Fruit fly (Drosophila melanogaster): ENCODE data around the gene CG5196.

CG5196 gene

DNA sequence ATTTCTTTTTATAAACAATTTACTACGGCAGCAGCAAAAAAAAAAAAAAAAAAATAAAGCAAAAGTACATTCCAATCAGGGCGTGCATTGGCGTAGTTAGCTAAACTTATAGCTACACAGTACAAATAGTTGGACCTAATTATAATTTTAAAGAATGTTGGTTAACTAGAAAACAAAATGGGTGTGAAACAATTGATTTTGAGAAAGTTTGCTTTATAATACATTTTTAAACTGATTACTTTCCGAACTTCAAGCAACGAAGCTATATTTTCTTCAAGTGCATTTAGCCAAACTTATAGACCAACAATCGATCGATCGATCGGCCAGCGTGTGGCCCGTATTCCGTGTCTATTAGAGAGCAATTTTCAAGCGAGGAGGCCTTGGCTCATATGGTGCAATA lies 43.3 kb downstream of the CG5196 start (continued):
- TF ChIP-seq eg (GFP tag; IDR thresholded peaks at IDR 0.05) (peak; percentile 65; the same call in 1 of the 3 replicates), CG8632 (GFP tag; optimal IDR thresholded peaks at IDR 0.05) (peak; percentile 29), Ets21C (GFP tag; optimal IDR thresholded peaks at IDR 0.05) (no peak), fd59A (GFP tag; optimal IDR thresholded peaks at IDR 0.05) (no peak), Eip78C (GFP tag) (peak; percentile 76), Hr39 (GFP tag; optimal IDR thresholded peaks at IDR 0.05) (no peak), Sox14 (GFP tag; optimal IDR thresholded peaks at IDR 0.05) (no peak), CG3919 (GFP tag; optimal IDR thresholded peaks at IDR 0.05) (peak; percentile 30), achi (GFP tag; optimal IDR thresholded peaks at IDR 0.05) (no peak), CG11902 (GFP tag; optimal IDR thresholded peaks at IDR 0.05) (peak; percentile 24)

DNA sequence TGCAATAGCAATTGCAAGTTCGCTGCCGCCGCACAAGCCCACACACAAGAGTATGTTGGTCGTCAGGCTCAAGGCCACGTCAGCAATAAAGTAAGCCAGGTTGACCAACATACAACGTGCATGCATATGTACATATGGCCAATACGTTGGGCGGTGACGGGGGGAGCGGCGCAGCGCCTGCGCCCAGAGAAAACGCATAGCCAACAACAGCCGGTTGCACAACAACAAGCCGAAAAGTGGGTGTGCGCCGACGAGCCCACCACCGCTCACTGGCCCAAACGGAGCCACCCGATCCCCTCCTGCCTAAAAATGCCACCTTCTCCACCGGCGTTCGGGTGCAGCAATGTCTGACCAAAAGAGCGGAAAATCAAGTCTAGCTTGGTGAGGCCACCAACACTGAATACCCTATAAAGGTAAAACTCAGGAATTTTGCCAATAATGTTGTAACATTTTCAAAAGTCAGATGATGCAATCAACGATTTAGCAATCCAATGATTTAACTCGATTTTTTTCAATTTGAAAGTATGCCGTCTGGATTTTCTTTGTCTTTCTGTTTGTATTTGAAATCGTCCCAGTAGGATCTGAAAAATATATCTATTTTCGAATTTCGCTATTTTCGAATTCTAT lies 43.9 kb downstream of the CG5196 start, which contains the start of gene CG5509:
CG5509 (plus strand) TSS at position 577 of the 627 bp plus-strand sequence.
- peak; percentile 22 for TF ChIP-seq Eip78C (GFP tag)
- TF ChIP-seq Gug (GFP tag; IDR thresholded peaks at IDR 0.05): no peak
- no peak for TF ChIP-seq fkh (GFP tag; optimal IDR thresholded peaks at IDR 0.05)
- peak; percentile 29; the same call in 1 of the 2 replicates for TF ChIP-seq CG15336 (GFP tag; IDR thresholded peaks at IDR 0.05)
- TF ChIP-seq cyc (GFP tag; optimal IDR thresholded peaks at IDR 0.05): no peak
- no peak for TF ChIP-seq acj6 (GFP tag; optimal IDR thresholded peaks at IDR 0.05)
- TF ChIP-seq CG9139 (GFP tag; optimal IDR thresholded peaks at IDR 0.05): no peak
- no peak for TF ChIP-seq CG3919 (GFP tag; optimal IDR thresholded peaks at IDR 0.05)
- no peak for TF ChIP-seq CG6276 (GFP tag; optimal IDR thresholded peaks at IDR 0.05)
- TF ChIP-seq CG34406 (GFP tag; optimal IDR thresholded peaks at IDR 0.05): no peak
- no peak for TF ChIP-seq Eip75B (GFP tag; optimal IDR thresholded peaks at IDR 0.05)
- TF ChIP-seq Ets96B (tag; optimal IDR thresholded peaks at IDR 0.05): no peak
- TF ChIP-seq Lpt (GFP tag; optimal IDR thresholded peaks at IDR 0.05): no peak
- no peak for TF ChIP-seq Smox (GFP tag; optimal IDR thresholded peaks at IDR 0.05)
- no peak for TF ChIP-seq svp (GFP tag)
- no peak for TF ChIP-seq Hr38 (GFP tag; optimal IDR thresholded peaks at IDR 0.05)
- TF ChIP-seq CG10669 (GFP tag; optimal IDR thresholded peaks at IDR 0.05): no peak
- TF ChIP-seq dsx (GFP tag; optimal IDR thresholded peaks at IDR 0.05; ENCODE audit: poor library complexity, severe bottlenecking): peak; percentile 28
- TF ChIP-seq eg (GFP tag; IDR thresholded peaks at IDR 0.05): peak; percentile 52; the same call in 2 of the 3 replicates
- TF ChIP-seq Ets21C (GFP tag; optimal IDR thresholded peaks at IDR 0.05): no peak

DNA sequence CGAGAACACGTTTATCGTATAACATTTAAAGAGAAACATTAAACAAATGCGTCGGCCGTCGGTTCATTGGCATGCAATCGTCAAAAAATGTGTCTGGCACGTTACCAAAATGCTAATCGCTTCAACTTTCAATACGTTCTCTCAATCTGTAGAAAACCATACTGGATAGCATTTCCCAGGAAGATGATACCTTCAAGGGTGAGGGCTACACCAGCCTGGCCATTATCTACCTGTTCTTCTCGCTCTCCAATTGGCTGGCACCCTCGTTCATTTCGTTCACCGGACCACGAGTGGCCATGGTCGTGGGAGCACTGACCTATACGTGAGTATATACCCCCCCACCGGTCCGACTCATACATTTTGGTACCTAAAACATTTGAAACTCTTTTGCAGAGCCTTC lies 46.4 kb downstream of the CG5196 start:
- TF ChIP-seq CG34406 (GFP tag; optimal IDR thresholded peaks at IDR 0.05): no peak
- TF ChIP-seq esn (GFP tag; optimal IDR thresholded peaks at IDR 0.05): no peak
- no peak for TF ChIP-seq Hr38 (GFP tag; optimal IDR thresholded peaks at IDR 0.05)
- TF ChIP-seq eg (GFP tag; IDR thresholded peaks at IDR 0.05): no peak
- no peak for TF ChIP-seq CG6854 (GFP tag; optimal IDR thresholded peaks at IDR 0.05)
- TF ChIP-seq CG16779 (tag; optimal IDR thresholded peaks at IDR 0.05): no peak
- no peak for TF ChIP-seq acj6 (GFP tag; optimal IDR thresholded peaks at IDR 0.05)
- no peak for TF ChIP-seq spab (GFP tag; optimal IDR thresholded peaks at IDR 0.05)
- no peak for TF ChIP-seq Lpt (GFP tag; optimal IDR thresholded peaks at IDR 0.05)
- no peak for TF ChIP-seq dsx (GFP tag; optimal IDR thresholded peaks at IDR 0.05; ENCODE audit: poor library complexity, severe bottlenecking)
- no peak for TF ChIP-seq salr (GFP tag; optimal IDR thresholded peaks at IDR 0.05)
- TF ChIP-seq cyc (GFP tag; optimal IDR thresholded peaks at IDR 0.05): no peak
- no peak for TF ChIP-seq svp (GFP tag)
- no peak for TF ChIP-seq CG31627 (GFP tag; optimal IDR thresholded peaks at IDR 0.05)
- no peak for TF ChIP-seq ss (GFP tag; optimal IDR thresholded peaks at IDR 0.05)
- no peak for TF ChIP-seq CG11762 (GFP tag; optimal IDR thresholded peaks at IDR 0.05; ENCODE audit: insufficient read depth)

DNA sequence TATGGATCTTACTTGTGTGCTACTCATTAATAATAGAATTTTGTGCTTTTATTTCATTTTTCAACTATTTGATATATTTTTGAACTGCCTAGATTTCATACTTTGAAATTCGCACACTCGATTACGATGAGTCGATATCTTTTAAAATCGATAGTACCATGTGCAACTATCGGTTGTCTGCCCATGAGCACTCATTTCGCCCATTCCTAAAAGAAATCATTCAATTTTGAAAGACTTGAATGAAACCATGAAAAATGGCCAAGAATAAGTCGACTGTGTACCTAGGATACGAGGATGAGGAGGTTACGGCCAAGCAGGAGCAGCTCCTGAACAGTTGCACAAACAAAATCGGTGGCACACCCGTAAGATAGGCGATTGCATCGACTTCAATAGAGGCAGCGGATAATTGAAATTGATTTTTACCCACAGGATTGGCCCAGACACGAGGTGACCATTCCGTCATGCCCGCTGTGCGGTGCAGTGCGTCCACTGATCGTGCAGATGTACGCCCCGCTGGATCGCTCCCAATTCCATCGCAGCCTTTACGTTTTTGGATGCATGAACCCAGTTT lies 48.3 kb downstream of the CG5196 start, which contains the start of gene trus:
trus (plus strand) TSS at position 204 of the 571 bp plus-strand sequence.
- peak; percentile 27 for TF ChIP-seq esn (GFP tag; optimal IDR thresholded peaks at IDR 0.05)
- TF ChIP-seq CG8119 (GFP tag; IDR thresholded peaks at IDR 0.05): no peak
- TF ChIP-seq CG4318 (GFP tag; optimal IDR thresholded peaks at IDR 0.05): no peak
- no peak for TF ChIP-seq dsx (GFP tag; optimal IDR thresholded peaks at IDR 0.05; ENCODE audit: poor library complexity, severe bottlenecking)
- no peak for TF ChIP-seq CG10631 (GFP tag; optimal IDR thresholded peaks at IDR 0.05)

Data from whole organism, prepupa.